Worm (Caenorhabditis elegans): ENCODE measurements around the gene nbet-1.

DNA sequence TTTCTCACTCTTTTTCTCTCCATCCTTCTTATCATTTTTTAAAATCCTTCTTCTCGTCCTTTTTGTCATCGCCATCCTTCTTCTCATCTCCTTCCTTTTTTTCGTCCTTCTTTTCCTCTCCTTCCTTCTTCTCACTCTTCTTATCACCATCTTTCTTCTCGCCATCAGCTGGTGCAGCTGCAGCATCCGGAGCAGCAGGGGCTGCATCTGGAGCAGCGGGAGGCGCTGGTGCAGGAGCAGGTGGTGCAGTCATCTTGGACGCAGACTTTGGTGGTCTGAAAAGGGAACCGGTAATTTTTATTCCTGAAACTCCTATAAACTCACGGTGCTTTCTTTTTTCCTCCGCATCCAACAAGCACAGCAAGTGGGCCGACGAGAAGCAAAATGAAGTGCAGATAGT, 12.4 kb downstream of the nbet-1 start:
- TF ChIP-seq skn-1 (tag; optimal IDR thresholded peaks at IDR 0.05) (no peak), snpc-4 (tag; optimal IDR thresholded peaks at IDR 0.05) (no peak), nhr-76 (tag; optimal IDR thresholded peaks at IDR 0.05) (no peak), ztf-4 (tag; optimal IDR thresholded peaks at IDR 0.05) (no peak), aly-2 (tag; optimal IDR thresholded peaks at IDR 0.05) (no peak), dsc-1 (tag; optimal IDR thresholded peaks at IDR 0.05) (no peak), ama-1 (optimal IDR thresholded peaks at IDR 0.05) (no peak), fos-1 (tag; optimal IDR thresholded peaks at IDR 0.05) (no peak), blmp-1 (tag; optimal IDR thresholded peaks at IDR 0.05) (no peak), nhr-11 (tag; optimal IDR thresholded peaks at IDR 0.05) (no peak), ceh-63 (GFP tag; optimal IDR thresholded peaks at IDR 0.05) (no peak), mep-1 (tag; optimal IDR thresholded peaks at IDR 0.05) (no peak), lin-13 (GFP tag; optimal IDR thresholded peaks at IDR 0.05) (no peak), snu-23 (GFP tag; optimal IDR thresholded peaks at IDR 0.05) (no peak)

All from whole organism, L1 larva.